Worm (Caenorhabditis elegans) whole organism, L3 larva: ENCODE results near the gene sri-30.

Experiments
- ZK546.5 ChIP-seq: sonication (generic microtip); optimal IDR thresholded peaks from 2 replicates; lab custom pipeline; 2017; ENCODE audit warnings: missing biosample characterization, missing genetic modification characterization
- daf-12 ChIP-seq: fragments of 150-350 bp; optimal IDR thresholded peaks from 2 replicates; lab custom pipeline; 2014; ENCODE audit warnings: missing biosample characterization, missing genetic modification reagents, missing genetic modification characterization
- lin-15B ChIP-seq: fragments of 150-350 bp; optimal IDR thresholded peaks from 2 replicates; lab custom pipeline; 2014; ENCODE audit warnings: missing biosample characterization, missing genetic modification characterization
- nhr-11 ChIP-seq: fragments of 150-350 bp; optimal IDR thresholded peaks from 2 replicates; lab custom pipeline; 2014; ENCODE audit warnings: missing biosample characterization, missing genetic modification characterization
- nhr-43 ChIP-seq: sonication (generic microtip); optimal IDR thresholded peaks from 2 replicates; lab custom pipeline; 2016; ENCODE audit warnings: mild to moderate bottlenecking, missing genetic modification characterization, missing compliant biosample characterization; ENCODE audit not compliant: poor library complexity, severe bottlenecking
- nhr-76 ChIP-seq: fragments of 150-350 bp; sonication (generic microtip); optimal IDR thresholded peaks from 5 replicates; lab custom pipeline; 2014; ENCODE audit warnings: missing biosample characterization, missing genetic modification characterization
- nhr-77 ChIP-seq: fragments of 150-350 bp; optimal IDR thresholded peaks from 2 replicates; lab custom pipeline; 2014; ENCODE audit warnings: missing biosample characterization, missing genetic modification characterization
- pha-4 ChIP-seq: fragments of 150-350 bp; optimal IDR thresholded peaks from 2 replicates; lab custom pipeline; 2014; ENCODE audit warnings: missing biosample characterization, missing genetic modification reagents, missing genetic modification characterization
- unc-62 ChIP-seq: fragments of 150-350 bp; sonication (generic microtip); optimal IDR thresholded peaks from 4 replicates; lab custom pipeline; 2014; ENCODE audit warnings: missing biosample characterization, missing genetic modification reagents, missing genetic modification characterization
- ztf-11 ChIP-seq: fragments of 150-350 bp; optimal IDR thresholded peaks from 2 replicates; lab custom pipeline; 2014; ENCODE audit warnings: missing biosample characterization, missing genetic modification characterization
- ztf-4 ChIP-seq: fragments of 150-350 bp; optimal IDR thresholded peaks from 2 replicates; lab custom pipeline; 2014; ENCODE audit warnings: missing biosample characterization, missing genetic modification characterization

DNA sequence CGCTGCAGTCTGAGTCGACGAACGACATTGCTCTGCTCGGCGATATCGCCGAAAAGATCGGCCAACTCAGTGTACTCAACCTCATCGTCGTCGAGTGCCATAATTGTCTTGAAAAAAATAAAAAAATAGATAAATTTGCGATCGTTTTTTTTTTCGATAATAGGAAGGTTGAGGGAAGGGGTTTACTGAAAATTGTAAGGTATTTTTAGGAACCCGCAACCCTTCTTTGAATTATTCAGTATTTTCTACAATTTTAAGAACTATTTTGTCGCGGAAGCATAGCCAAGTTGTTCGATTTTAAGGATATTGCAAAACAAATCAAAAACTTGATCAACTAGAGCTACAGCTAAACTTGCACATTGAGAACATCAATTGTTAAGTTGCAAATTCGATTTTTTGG is 33.8 kb upstream of the sri-30 start, which contains the start of gene C41H7.9:
- no peak for TF ChIP-seq nhr-11 (tag; lab: Kevin White, UChicago)
- no peak for TF ChIP-seq lin-15B (tag; lab: Kevin White, UChicago)
- TF ChIP-seq nhr-76 (tag; lab: Kevin White, UChicago): no peak
- TF ChIP-seq pha-4 (tag; lab: Kevin White, UChicago): no peak
- no peak for TF ChIP-seq ztf-4 (tag; lab: Kevin White, UChicago)
- TF ChIP-seq ztf-11 (tag; lab: Kevin White, UChicago): no peak
- TF ChIP-seq unc-62 (GFP tag; lab: Kevin White, UChicago): no peak
- TF ChIP-seq nhr-77 (tag; lab: Kevin White, UChicago): no peak
- no peak for TF ChIP-seq nhr-43 (tag; lab: Kevin White, UChicago)
- TF ChIP-seq ZK546.5 (tag; lab: Kevin White, UChicago): no peak
- TF ChIP-seq daf-12: no peak
